Worm (Caenorhabditis elegans) whole organism, mixed stage, embryonic: ENCODE data around the gene Y47D7A.13.

Experiments
- M03D4.4 ChIP-seq: sonication (generic microtip); optimal IDR thresholded peaks from 2 replicates; lab custom pipeline; 2017; ENCODE audit warnings: mild to moderate bottlenecking, missing genetic modification characterization, missing compliant biosample characterization
- bed-3 ChIP-seq: fragments of 200-800 bp; sonication (Bioruptor generic); optimal IDR thresholded peaks from 3 replicates; lab custom pipeline; 2018; ENCODE audit warnings: mild to moderate bottlenecking, missing genetic modification characterization, moderate library complexity, missing compliant biosample characterization
- ceh-39 ChIP-seq: fragments of 150-350 bp; optimal IDR thresholded peaks from 2 replicates; lab custom pipeline; 2014; ENCODE audit warnings: missing biosample characterization, missing genetic modification characterization
- ceh-43 ChIP-seq: fragments of 200-800 bp; sonication (Bioruptor generic); optimal IDR thresholded peaks from 2 replicates; lab custom pipeline; 2018; ENCODE audit warnings: mild to moderate bottlenecking, missing genetic modification characterization, moderate library complexity, missing compliant biosample characterization
- ceh-83 ChIP-seq: fragments of 200-800 bp; sonication (Bioruptor generic); optimal IDR thresholded peaks from 2 replicates; lab custom pipeline; 2018; ENCODE audit warnings: mild to moderate bottlenecking, missing genetic modification characterization, missing compliant biosample characterization
- ces-1 ChIP-seq: fragments of 150-350 bp; optimal IDR thresholded peaks from 2 replicates; lab custom pipeline; 2014; ENCODE audit warnings: missing biosample characterization, missing genetic modification reagents, missing genetic modification characterization
- cnd-1 ChIP-seq: fragments of 200-800 bp; sonication (Bioruptor generic); optimal IDR thresholded peaks from 2 replicates; lab custom pipeline; 2018; ENCODE audit warnings: mild to moderate bottlenecking, missing genetic modification characterization, missing compliant biosample characterization
- drap-1 ChIP-seq: fragments of 200-800 bp; sonication (Bioruptor generic); optimal IDR thresholded peaks from 3 replicates; lab custom pipeline; 2018; ENCODE audit warnings: mild to moderate bottlenecking, missing genetic modification characterization, missing compliant biosample characterization
- elt-3 ChIP-seq: fragments of 150-350 bp; optimal IDR thresholded peaks from 2 replicates; lab custom pipeline; 2014; ENCODE audit warnings: missing biosample characterization, missing genetic modification characterization
- flh-1 ChIP-seq: fragments of 200-800 bp; sonication (Bioruptor generic); optimal IDR thresholded peaks from 2 replicates; lab custom pipeline; 2018; ENCODE audit warnings: mild to moderate bottlenecking, missing genetic modification characterization, moderate library complexity, missing compliant biosample characterization
- ham-2 ChIP-seq: fragments of 200-800 bp; sonication (Bioruptor generic); optimal IDR thresholded peaks from 2 replicates; lab custom pipeline; 2018; ENCODE audit warnings: mild to moderate bottlenecking, missing genetic modification characterization, missing compliant biosample characterization
- hlh-1 ChIP-seq: fragments of 150-350 bp; optimal IDR thresholded peaks from 2 replicates; lab custom pipeline; 2014; ENCODE audit warnings: missing biosample characterization, missing genetic modification reagents, missing genetic modification characterization
- lin-13 ChIP-seq: fragments of 150-350 bp; optimal IDR thresholded peaks from 2 replicates; lab custom pipeline; 2014; ENCODE audit warnings: missing biosample characterization, missing genetic modification characterization
- lin-32 ChIP-seq: fragments of 200-800 bp; sonication (Bioruptor generic); optimal IDR thresholded peaks from 2 replicates; lab custom pipeline; 2018; ENCODE audit warnings: mild to moderate bottlenecking, missing genetic modification characterization, missing compliant biosample characterization
- lsy-2 ChIP-seq: fragments of 150-350 bp; optimal IDR thresholded peaks from 2 replicates; lab custom pipeline; 2014; ENCODE audit warnings: missing biosample characterization, missing genetic modification characterization
- mab-5 ChIP-seq: fragments of 150-350 bp; optimal IDR thresholded peaks from 2 replicates; lab custom pipeline; 2014; ENCODE audit warnings: missing biosample characterization, missing genetic modification characterization
- mep-1 ChIP-seq: fragments of 150-350 bp; optimal IDR thresholded peaks from 2 replicates; lab custom pipeline; 2017; ENCODE audit warnings: missing biosample characterization, missing genetic modification reagents, missing genetic modification characterization, inconsistent platforms
- mls-2 ChIP-seq: sonication (generic microtip); optimal IDR thresholded peaks from 2 replicates; lab custom pipeline; 2016; ENCODE audit warnings: mild to moderate bottlenecking, missing genetic modification characterization, moderate library complexity, missing compliant biosample characterization
- nhr-12 ChIP-seq: fragments of 150-350 bp; optimal IDR thresholded peaks from 2 replicates; lab custom pipeline; 2014; ENCODE audit warnings: missing biosample characterization, missing genetic modification characterization
- nhr-2 ChIP-seq: fragments of 150-350 bp; optimal IDR thresholded peaks from 2 replicates; lab custom pipeline; 2014; ENCODE audit warnings: missing biosample characterization, missing genetic modification characterization
- nhr-237 ChIP-seq: fragments of 150-350 bp; optimal IDR thresholded peaks from 2 replicates; lab custom pipeline; 2014; ENCODE audit warnings: missing biosample characterization, missing genetic modification characterization
- nhr-28 ChIP-seq: fragments of 150-350 bp; optimal IDR thresholded peaks from 2 replicates; lab custom pipeline; 2014; ENCODE audit warnings: missing biosample characterization, missing genetic modification characterization
- nhr-76 ChIP-seq: sonication (generic microtip); optimal IDR thresholded peaks from 2 replicates; lab custom pipeline; 2017; ENCODE audit warnings: missing biosample characterization, missing genetic modification characterization
- sem-2 ChIP-seq: fragments of 200-800 bp; sonication (Bioruptor generic); optimal IDR thresholded peaks from 2 replicates; lab custom pipeline; 2018; ENCODE audit warnings: mild to moderate bottlenecking, missing genetic modification characterization, missing compliant biosample characterization
- snpc-4 ChIP-seq: fragments of 150-350 bp; optimal IDR thresholded peaks from 2 replicates; lab custom pipeline; 2014; ENCODE audit warnings: missing biosample characterization, missing genetic modification characterization
- sptf-1 ChIP-seq: sonication (generic microtip); optimal IDR thresholded peaks from 2 replicates; lab custom pipeline; 2017; ENCODE audit warnings: mild to moderate bottlenecking, missing genetic modification characterization, moderate library complexity, missing compliant biosample characterization
- unc-120 ChIP-seq: sonication (generic microtip); optimal IDR thresholded peaks from 2 replicates; lab custom pipeline; 2017; ENCODE audit warnings: missing genetic modification characterization, missing compliant biosample characterization; ENCODE audit not compliant: poor library complexity, severe bottlenecking
- unc-39 ChIP-seq: fragments of 150-350 bp; optimal IDR thresholded peaks from 2 replicates; lab custom pipeline; 2014; ENCODE audit warnings: missing biosample characterization, missing genetic modification characterization
- unc-62 ChIP-seq: fragments of 150-350 bp; optimal IDR thresholded peaks from 2 replicates; lab custom pipeline; 2014; ENCODE audit warnings: missing biosample characterization, missing genetic modification reagents, missing genetic modification characterization
- zip-8 ChIP-seq: fragments of 150-350 bp; optimal IDR thresholded peaks from 2 replicates; lab custom pipeline; 2014; ENCODE audit warnings: missing biosample characterization, missing genetic modification characterization
- ztf-11 ChIP-seq: fragments of 150-350 bp; optimal IDR thresholded peaks from 2 replicates; lab custom pipeline; 2014; ENCODE audit warnings: missing biosample characterization, missing genetic modification characterization

Y47D7A.13 gene

DNA sequence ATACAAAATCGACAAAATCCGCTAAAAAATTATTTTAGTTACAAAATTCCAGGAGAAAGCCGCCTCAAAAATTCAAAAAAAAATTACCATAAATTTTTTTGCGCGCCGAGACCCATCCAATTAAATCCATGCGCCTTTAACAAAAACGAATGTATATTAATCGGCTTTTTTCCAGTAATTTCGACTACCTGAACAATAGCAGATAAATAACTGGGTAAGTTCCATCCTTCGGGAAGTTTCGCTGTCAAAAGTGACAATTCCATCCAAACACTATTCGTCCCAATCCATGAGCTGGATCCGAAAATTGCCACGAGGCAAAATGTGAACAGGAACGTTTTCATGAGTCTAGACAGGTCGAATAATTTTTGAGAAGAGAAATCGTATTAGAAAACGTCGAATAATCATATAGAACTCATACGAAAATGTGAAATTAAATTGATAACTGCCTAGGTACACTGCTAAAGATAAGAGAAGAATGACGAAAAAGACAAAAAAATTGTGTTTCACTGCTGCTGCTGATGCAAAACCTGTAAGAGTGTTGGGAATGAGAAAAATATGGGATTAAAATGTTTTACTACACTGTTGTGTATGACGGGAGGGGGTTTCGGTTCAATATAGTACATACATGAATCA, 7.1 kb upstream of the Y47D7A.13 start, which contains the start of gene rft-1:
TSS of gene rft-1 (minus strand) at position 475 of the 633 bp plus-strand sequence.
- no peak for TF ChIP-seq zip-8 (tag; lab: Kevin White, UChicago)
- no peak for TF ChIP-seq flh-1 (GFP tag; lab: Kevin White, UChicago)
- no peak for TF ChIP-seq ceh-43 (GFP tag; lab: Kevin White, UChicago)
- TF ChIP-seq unc-120 (tag; lab: Kevin White, UChicago): no peak
- no peak for TF ChIP-seq ceh-83
- no peak for TF ChIP-seq unc-62 (GFP tag; lab: Kevin White, UChicago)
- no peak for TF ChIP-seq hlh-1
- no peak for TF ChIP-seq sptf-1 (tag; lab: Kevin White, UChicago)
- TF ChIP-seq mab-5 (tag; lab: Kevin White, UChicago): no peak
- no peak for TF ChIP-seq snpc-4 (tag; lab: Kevin White, UChicago)
- no peak for TF ChIP-seq lin-32
- TF ChIP-seq sem-2 (GFP tag; lab: Kevin White, UChicago): no peak
- TF ChIP-seq ceh-39 (tag; lab: Kevin White, UChicago): no peak
- no peak for TF ChIP-seq bed-3 (GFP tag; lab: Kevin White, UChicago)
- no peak for TF ChIP-seq lin-13

ce11 chrV:4437215-4437614, 1.5 kb upstream of the Y47D7A.13 start:
- TF ChIP-seq flh-1 (GFP tag; lab: Kevin White, UChicago) (no peak), zip-8 (tag; lab: Kevin White, UChicago) (peak; percentile 0)

- TF ChIP-seq drap-1 (GFP tag; lab: Kevin White, UChicago): no peak
- TF ChIP-seq ceh-39 (tag; lab: Kevin White, UChicago): no peak
- TF ChIP-seq nhr-2 (tag; lab: Kevin White, UChicago): no peak
- TF ChIP-seq mls-2: no peak
- TF ChIP-seq lin-13: no peak
- no peak for TF ChIP-seq hlh-1
- TF ChIP-seq ceh-83: no peak
- TF ChIP-seq snpc-4 (tag; lab: Kevin White, UChicago): no peak
- TF ChIP-seq lsy-2 (tag; lab: Kevin White, UChicago): no peak
- TF ChIP-seq nhr-76: no peak
- TF ChIP-seq bed-3 (GFP tag; lab: Kevin White, UChicago): no peak
- no peak for TF ChIP-seq sem-2 (GFP tag; lab: Kevin White, UChicago)
- no peak for TF ChIP-seq unc-39 (tag; lab: Kevin White, UChicago)
- no peak for TF ChIP-seq zip-8 (tag; lab: Kevin White, UChicago)
- TF ChIP-seq nhr-28 (tag; lab: Kevin White, UChicago): no peak
- TF ChIP-seq ces-1 (GFP tag; lab: Kevin White, UChicago): no peak
- no peak for TF ChIP-seq mep-1 (tag; lab: Kevin White, UChicago)
- no peak for TF ChIP-seq cnd-1 (tag; lab: Kevin White, UChicago)
- TF ChIP-seq nhr-12 (tag; lab: Kevin White, UChicago): no peak
- no peak for TF ChIP-seq sptf-1 (tag; lab: Kevin White, UChicago)
- TF ChIP-seq, all 35 proteins: peak for 0
These were observed 2.9 kb downstream of the Y47D7A.13 start, which contains the start of gene Y47D7A.15 for ce11 chrV:4432783-4433237. Gene Y47D7A.15 (minus strand): TSS chrV:4433187.

- no peak for TF ChIP-seq unc-39 (tag; lab: Kevin White, UChicago)
- no peak for TF ChIP-seq mab-5 (tag; lab: Kevin White, UChicago)
- no peak for TF ChIP-seq ceh-83
- TF ChIP-seq zip-8 (tag; lab: Kevin White, UChicago): no peak
- no peak for TF ChIP-seq nhr-237
- TF ChIP-seq sptf-1 (tag; lab: Kevin White, UChicago): no peak
- no peak for TF ChIP-seq lsy-2 (tag; lab: Kevin White, UChicago)
- TF ChIP-seq ham-2 (GFP tag; lab: Kevin White, UChicago): no peak
- TF ChIP-seq nhr-28 (tag; lab: Kevin White, UChicago): no peak
- TF ChIP-seq ces-1 (GFP tag; lab: Kevin White, UChicago): no peak
- no peak for TF ChIP-seq unc-62 (GFP tag; lab: Kevin White, UChicago)
- no peak for TF ChIP-seq elt-3 (tag; lab: Kevin White, UChicago)
- TF ChIP-seq lin-32: no peak
- TF ChIP-seq, all 35 proteins: peak for 0
These were observed 6.2 kb downstream of the Y47D7A.13 start, which contains the start of gene Y47D7A.12 for ce11 chrV:4429576-4429975. Gene Y47D7A.12 (minus strand): TSS chrV:4429676.

- TF ChIP-seq M03D4.4: no peak
- TF ChIP-seq bed-3 (GFP tag; lab: Kevin White, UChicago): no peak
- no peak for TF ChIP-seq cnd-1 (tag; lab: Kevin White, UChicago)
- no peak for TF ChIP-seq lsy-2 (tag; lab: Kevin White, UChicago)
- TF ChIP-seq ceh-39 (tag; lab: Kevin White, UChicago): no peak
- TF ChIP-seq nhr-28 (tag; lab: Kevin White, UChicago): no peak
- no peak for TF ChIP-seq sptf-1 (tag; lab: Kevin White, UChicago)
- no peak for TF ChIP-seq ztf-11 (tag; lab: Kevin White, UChicago)
- TF ChIP-seq drap-1 (GFP tag; lab: Kevin White, UChicago): no peak
These were observed 7.5 kb downstream of the Y47D7A.13 start, which contains the start of gene Y47D7A.11 for ce11 chrV:4428202-4428601. Gene Y47D7A.11 (minus strand): TSS chrV:4428302.
